Worm (Caenorhabditis elegans): ENCODE measurements around the gene Y38C1AA.19.

DNA sequence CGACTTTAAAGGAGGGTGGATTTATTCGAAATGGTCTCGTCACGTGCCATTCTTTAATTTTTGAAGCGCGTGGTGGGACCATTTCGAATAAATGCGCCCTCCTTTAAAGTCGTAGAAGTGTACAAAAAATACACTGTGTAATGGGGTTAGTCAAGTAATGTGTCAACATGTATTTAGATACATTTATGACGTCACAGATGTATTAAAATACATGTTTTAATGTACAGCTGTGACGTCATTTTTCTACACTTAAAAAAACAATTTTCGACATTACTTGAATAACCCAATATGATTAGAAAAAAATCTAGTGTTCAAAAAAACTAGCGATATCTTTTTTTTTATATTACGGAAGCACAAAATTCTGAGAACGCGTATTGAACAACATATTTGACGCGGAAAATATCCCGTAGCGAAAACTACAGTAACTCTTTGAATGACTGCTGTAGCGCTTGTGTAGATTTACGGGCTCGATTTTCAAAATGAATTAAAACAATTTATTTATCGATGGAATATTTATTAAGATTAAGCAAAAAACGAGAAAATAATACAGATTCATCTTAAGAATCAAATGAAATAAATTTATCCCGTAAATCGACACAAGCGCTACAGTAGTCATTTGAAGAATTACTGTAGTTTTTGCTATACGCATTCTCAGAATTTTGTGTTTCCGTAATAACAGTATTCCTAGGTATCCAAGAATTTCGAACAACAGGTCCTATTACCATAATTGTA is 43.1 kb downstream of the Y38C1AA.19 start, which contains the start of gene gfrp-1:
- TF ChIP-seq nhr-76 (tag; optimal IDR thresholded peaks at IDR 0.05) (no peak), nhr-237 (tag; optimal IDR thresholded peaks at IDR 0.05) (no peak), swsn-7 (tag; optimal IDR thresholded peaks at IDR 0.05) (no peak), ceh-82 (tag; optimal IDR thresholded peaks at IDR 0.05) (no peak), ces-1 (GFP tag; optimal IDR thresholded peaks at IDR 0.05) (no peak), unc-98 (GFP tag; IDR thresholded peaks at IDR 0.05) (no peak), skn-1 (tag; optimal IDR thresholded peaks at IDR 0.05) (no peak), nhr-12 (tag; optimal IDR thresholded peaks at IDR 0.05) (no peak), lir-3 (tag; optimal IDR thresholded peaks at IDR 0.05; ENCODE audit: poor library complexity) (no peak), irx-1 (tag; optimal IDR thresholded peaks at IDR 0.05) (no peak), lsy-2 (tag; optimal IDR thresholded peaks at IDR 0.05) (no peak)
